Fruit fly (Drosophila melanogaster) whole organism, embryonic: ENCODE measurements around the gene CG5715.

Source experiments
- B-H1 ChIP-seq: fragments of 200-800 bp; sonication (Bioruptor generic); IDR thresholded peaks from 3 replicates; pipeline ENCODE4 v1.3.6; 2022; ENCODE audit warnings: missing biosample characterization, missing genetic modification characterization
- Bdp1 ChIP-seq: fragments of 200-800 bp; sonication (Bioruptor generic); optimal IDR thresholded peaks from 3 replicates; lab custom pipeline; 2016; ENCODE audit warnings: missing biosample characterization, missing genetic modification characterization
- CG11398 ChIP-seq: fragments of 200-800 bp; sonication (Bioruptor generic); optimal IDR thresholded peaks from 2 replicates; lab custom pipeline; 2016; ENCODE audit warnings: missing biosample characterization, missing genetic modification characterization
- CG1233 ChIP-seq: fragments of 200-800 bp; sonication (Bioruptor generic); optimal IDR thresholded peaks from 4 replicates; lab custom pipeline; 2018; ENCODE audit warnings: missing biosample characterization, mild to moderate bottlenecking, missing genetic modification characterization
- CG15479 ChIP-seq: fragments of 200-800 bp; sonication (Bioruptor generic); optimal IDR thresholded peaks from 3 replicates; lab custom pipeline; 2019; ENCODE audit warnings: missing biosample characterization, mild to moderate bottlenecking, missing genetic modification characterization, moderate library complexity
- CG17328 ChIP-seq: fragments of 200-800 bp; sonication (Bioruptor generic); IDR thresholded peaks from 2 replicates; pipeline ENCODE4 v1.3.6; 2022; ENCODE audit warnings: missing biosample characterization, missing genetic modification characterization
- CG2116 ChIP-seq: fragments of 200-800 bp; sonication (Bioruptor generic); optimal IDR thresholded peaks from 3 replicates; lab custom pipeline; 2018; ENCODE audit warnings: missing biosample characterization, mild to moderate bottlenecking, missing genetic modification characterization
- CG2678 ChIP-seq: fragments of 200-800 bp; sonication (Bioruptor generic); optimal IDR thresholded peaks from 3 replicates; lab custom pipeline; 2019; ENCODE audit warnings: missing biosample characterization, mild to moderate bottlenecking, missing genetic modification characterization, moderate library complexity
- CG30431 ChIP-seq: fragments of 200-800 bp; sonication (Bioruptor generic); optimal IDR thresholded peaks from 2 replicates; lab custom pipeline; 2017; ENCODE audit warnings: missing biosample characterization, missing genetic modification characterization
- CG31224 ChIP-seq: fragments of 200-800 bp; sonication (Bioruptor generic); IDR thresholded peaks from 2 replicates; pipeline ENCODE4 v1.3.6; 2022; ENCODE audit warnings: missing biosample characterization, missing genetic modification characterization
- CG31388 ChIP-seq: fragments of 200-800 bp; sonication (Bioruptor generic); optimal IDR thresholded peaks from 2 replicates; lab custom pipeline; 2016; ENCODE audit warnings: missing biosample characterization, missing genetic modification characterization
- CG3726 ChIP-seq: fragments of 200-800 bp; sonication (Bioruptor generic); IDR thresholded peaks from 3 replicates; pipeline ENCODE4, ENCODE4 v1.3.6; 2022; ENCODE audit warnings: missing biosample characterization, missing genetic modification characterization
- CG4404 ChIP-seq: fragments of 200-800 bp; sonication (Bioruptor generic); IDR thresholded peaks from 2 replicates; pipeline ENCODE4 v1.3.6; 2022; ENCODE audit warnings: missing biosample characterization, missing genetic modification characterization
- CG6854 ChIP-seq: fragments of 200-800 bp; sonication (Bioruptor generic); optimal IDR thresholded peaks from 3 replicates; lab custom pipeline; 2017; ENCODE audit warnings: missing biosample characterization, mild to moderate bottlenecking, missing genetic modification characterization
- CG7987 ChIP-seq: fragments of 200-800 bp; sonication (Bioruptor generic); optimal IDR thresholded peaks from 2 replicates; lab custom pipeline; 2018; ENCODE audit warnings: missing biosample characterization, mild to moderate bottlenecking, missing genetic modification characterization, moderate library complexity
- CG8089 ChIP-seq: fragments of 200-800 bp; sonication (Bioruptor generic); optimal IDR thresholded peaks from 3 replicates; lab custom pipeline; 2016; ENCODE audit warnings: missing biosample characterization, missing genetic modification characterization
- CG8281 ChIP-seq: fragments of 200-800 bp; sonication (Bioruptor generic); optimal IDR thresholded peaks from 2 replicates; lab custom pipeline; 2018; ENCODE audit warnings: missing biosample characterization, mild to moderate bottlenecking, missing genetic modification characterization, moderate library complexity
- CG9437 ChIP-seq: fragments of 200-800 bp; sonication (Bioruptor generic); optimal IDR thresholded peaks from 2 replicates; lab custom pipeline; 2018; ENCODE audit warnings: missing biosample characterization, mild to moderate bottlenecking, missing genetic modification characterization
- CG9609 ChIP-seq: fragments of 200-800 bp; sonication (Bioruptor generic); optimal IDR thresholded peaks from 3 replicates; lab custom pipeline; 2016; ENCODE audit warnings: missing biosample characterization, missing genetic modification characterization
- Camta ChIP-seq: fragments of 200-800 bp; sonication (Bioruptor generic); optimal IDR thresholded peaks from 2 replicates; lab custom pipeline; 2016; ENCODE audit warnings: missing biosample characterization, missing genetic modification characterization
- CrebB ChIP-seq: fragments of 200-800 bp; sonication (Bioruptor generic); optimal IDR thresholded peaks from 3 replicates; lab custom pipeline; 2018; ENCODE audit warnings: missing biosample characterization, mild to moderate bottlenecking, missing genetic modification characterization
- Dad ChIP-seq: fragments of 200-800 bp; sonication (Bioruptor generic); optimal IDR thresholded peaks from 3 replicates; lab custom pipeline; 2016; ENCODE audit warnings: missing biosample characterization, missing genetic modification characterization
- Dp ChIP-seq: fragments of 200-800 bp; sonication (Bioruptor generic); optimal IDR thresholded peaks from 2 replicates; lab custom pipeline; 2018; ENCODE audit warnings: missing biosample characterization, mild to moderate bottlenecking, missing genetic modification characterization, moderate library complexity
- Ets97D ChIP-seq: fragments of 200-800 bp; sonication (Bioruptor generic); optimal IDR thresholded peaks from 3 replicates; lab custom pipeline; 2016; ENCODE audit warnings: missing biosample characterization, missing genetic modification characterization
- Hr39 ChIP-seq: fragments of >200 bp; optimal IDR thresholded peaks from 2 replicates; lab custom pipeline; 2017
- Hr78 ChIP-seq, 2 experiments: fragments of 200-800 bp in 1 of 2; fragments of >200 bp in 1 of 2; sonication (Bioruptor generic) in 1 of 2; optimal IDR thresholded peaks; 2 replicates each; lab custom pipeline; 2017 to 2019; ENCODE audit warnings: missing biosample characterization in 2 of 2, missing genetic modification characterization in 2 of 2, mild to moderate bottlenecking in 1 of 2, moderate library complexity in 1 of 2
- Kr ChIP-seq: fragments of 200-800 bp; sonication (Bioruptor generic); optimal IDR thresholded peaks from 2 replicates; lab custom pipeline; 2017; ENCODE audit warnings: missing biosample characterization, mild to moderate bottlenecking, missing genetic modification characterization
- Mad ChIP-seq: fragments of 200-800 bp; sonication (Bioruptor generic); optimal IDR thresholded peaks from 2 replicates; lab custom pipeline; 2016; ENCODE audit warnings: missing biosample characterization, missing genetic modification characterization
- NC2β ChIP-seq: fragments of 200-800 bp; sonication (Bioruptor generic); optimal IDR thresholded peaks from 2 replicates; lab custom pipeline; 2016; ENCODE audit warnings: missing biosample characterization, missing genetic modification characterization
- NFAT ChIP-seq: fragments of 200-800 bp; sonication (Bioruptor generic); IDR thresholded peaks from 2 replicates; pipeline ENCODE4 v1.3.6; 2022; ENCODE audit warnings: missing biosample characterization, missing genetic modification characterization
- Nf-YA ChIP-seq: fragments of 200-800 bp; sonication (Bioruptor generic); IDR thresholded peaks from 2 replicates; pipeline ENCODE4 v1.3.6; 2022; ENCODE audit warnings: missing biosample characterization, missing genetic modification characterization
- Sox100B ChIP-seq: fragments of 200-800 bp; sonication (Bioruptor generic); optimal IDR thresholded peaks from 3 replicates; lab custom pipeline; 2018; ENCODE audit warnings: missing biosample characterization, mild to moderate bottlenecking, missing genetic modification characterization
- ab ChIP-seq: fragments of 200-800 bp; sonication (Bioruptor generic); optimal IDR thresholded peaks from 2 replicates; lab custom pipeline; 2016; ENCODE audit warnings: missing biosample characterization, missing genetic modification characterization
- br ChIP-seq: fragments of >200 bp; optimal IDR thresholded peaks from 2 replicates; lab custom pipeline; 2017
- chif ChIP-seq, 2 experiments: fragments of 200-800 bp; sonication (Bioruptor generic); optimal IDR thresholded peaks; 3 replicates each; lab custom pipeline; 2016; ENCODE audit warnings: missing biosample characterization in 2 of 2, missing genetic modification characterization in 2 of 2
- fd3F ChIP-seq: fragments of 200-800 bp; sonication (Bioruptor generic); optimal IDR thresholded peaks from 2 replicates; lab custom pipeline; 2018; ENCODE audit warnings: missing biosample characterization, mild to moderate bottlenecking, missing genetic modification characterization, moderate library complexity
- fru ChIP-seq: fragments of >200 bp; optimal IDR thresholded peaks from 2 replicates; lab custom pipeline; 2017
- fu2 ChIP-seq: fragments of 200-800 bp; sonication (Bioruptor generic); optimal IDR thresholded peaks from 2 replicates; lab custom pipeline; 2016; ENCODE audit warnings: missing biosample characterization, missing genetic modification characterization
- gce ChIP-seq: fragments of 200-800 bp; sonication (Bioruptor generic); IDR thresholded peaks from 3 replicates; pipeline ENCODE4 v1.3.6; 2022; ENCODE audit warnings: missing biosample characterization, missing genetic modification characterization
- gcm2 ChIP-seq: fragments of 200-800 bp; sonication (Bioruptor generic); optimal IDR thresholded peaks from 2 replicates; lab custom pipeline; 2016; ENCODE audit warnings: missing biosample characterization, missing genetic modification characterization
- ham ChIP-seq: fragments of 200-800 bp; sonication (Bioruptor generic); IDR thresholded peaks from 2 replicates; pipeline ENCODE4 v1.3.6; 2022; ENCODE audit warnings: missing biosample characterization, missing genetic modification characterization
- lmd ChIP-seq: fragments of 200-800 bp; sonication (Bioruptor generic); IDR thresholded peaks from 2 replicates; pipeline ENCODE4 v1.3.6; 2022; ENCODE audit warnings: missing biosample characterization, missing genetic modification characterization
- luna ChIP-seq: fragments of 200-800 bp; sonication (Bioruptor generic); optimal IDR thresholded peaks from 2 replicates; lab custom pipeline; 2016; ENCODE audit warnings: missing biosample characterization, missing genetic modification characterization
- nom ChIP-seq: fragments of 200-800 bp; sonication (Bioruptor generic); optimal IDR thresholded peaks from 2 replicates; lab custom pipeline; 2017; ENCODE audit warnings: missing biosample characterization, missing genetic modification characterization, mild to moderate bottlenecking, moderate library complexity, missing genetic modification reagents
- odd ChIP-seq: fragments of 200-800 bp; sonication (Bioruptor generic); optimal IDR thresholded peaks from 2 replicates; lab custom pipeline; 2017; ENCODE audit warnings: missing biosample characterization, mild to moderate bottlenecking, missing genetic modification characterization
- schlank ChIP-seq: fragments of 200-800 bp; sonication (Bioruptor generic); optimal IDR thresholded peaks from 2 replicates; lab custom pipeline; 2018; ENCODE audit warnings: missing biosample characterization, mild to moderate bottlenecking, missing genetic modification characterization
- sna ChIP-seq: fragments of 200-800 bp; sonication (Bioruptor generic); IDR thresholded peaks from 2 replicates; pipeline ENCODE4 v1.3.6; 2022; ENCODE audit warnings: missing biosample characterization, missing genetic modification characterization; ENCODE audit not compliant: partially characterized antibody
- trh ChIP-seq: fragments of 200-800 bp; sonication (Bioruptor generic); optimal IDR thresholded peaks from 2 replicates; lab custom pipeline; 2016; ENCODE audit warnings: missing biosample characterization, missing genetic modification characterization
- vfl ChIP-seq: fragments of 200-800 bp; sonication (Bioruptor generic); optimal IDR thresholded peaks from 2 replicates; lab custom pipeline; 2016; ENCODE audit warnings: missing biosample characterization, missing genetic modification characterization
- vnd ChIP-seq: fragments of 200-800 bp; sonication (Bioruptor generic); IDR thresholded peaks from 3 replicates; pipeline ENCODE4 v1.3.6; 2022; ENCODE audit warnings: missing biosample characterization, missing genetic modification characterization; ENCODE audit not compliant: partially characterized antibody
- vvl ChIP-seq: fragments of 200-800 bp; sonication (Bioruptor generic); IDR thresholded peaks from 2 replicates; pipeline ENCODE4 v1.3.6; 2022; ENCODE audit warnings: missing biosample characterization, missing genetic modification characterization
- zen ChIP-seq: fragments of 200-800 bp; sonication (Bioruptor generic); optimal IDR thresholded peaks from 3 replicates; lab custom pipeline; 2018; ENCODE audit warnings: missing biosample characterization, mild to moderate bottlenecking, missing genetic modification characterization, moderate library complexity

CG5715 gene

dm6 chr3R:24333182-24333808, 39.1 kb upstream of the CG5715 start, which contains the start of the genes Rrp5 and Dis3 (continued):
- TF ChIP-seq nom (no peak), CG3726 (GFP tag; lab: Robert Waterston, UW) (no peak), Dad (GFP tag; lab: Kevin White, UChicago) (peak; percentile 19), Ets97D (GFP tag; lab: Kevin White, UChicago) (peak; percentile 81), vfl (GFP tag; lab: Kevin White, UChicago) (no peak), Hr78 (GFP tag; optimal IDR thresholded peaks at IDR 0.05; lab: Kevin White, UChicago) (no peak), CG9609 (GFP tag; lab: Kevin White, UChicago) (peak; percentile 65), CG30431 (GFP tag; lab: Kevin White, UChicago) (no peak), CG1233 (GFP tag; lab: Kevin White, UChicago) (no peak), CG17328 (peak; percentile 46; the same call in 1 of the 2 replicates), CG31388 (GFP tag; lab: Kevin White, UChicago) (no peak), CG8281 (tag; lab: Kevin White, UChicago) (no peak), B-H1 (GFP tag; lab: Robert Waterston, UW) (no peak), CrebB (no peak), lmd (GFP tag; lab: Robert Waterston, UW) (peak; percentile 56), gcm2 (GFP tag; lab: Kevin White, UChicago) (no peak), CG15479 (GFP tag; lab: Kevin White, UChicago) (no peak), Bdp1 (GFP tag; lab: Kevin White, UChicago) (peak; percentile 38), CG31224 (no peak), CG8089 (GFP tag; lab: Kevin White, UChicago) (peak; percentile 7), sna (GFP tag; lab: Robert Waterston, UW) (0 out of 2 replicates have a peak, but pooled peaks have one; percentile 30), schlank (tag; lab: Kevin White, UChicago) (no peak), Nf-YA (GFP tag; lab: Robert Waterston, UW) (no peak), Sox100B (no peak), trh (GFP tag; lab: Kevin White, UChicago) (no peak), Kr (GFP tag; lab: Kevin White, UChicago) (no peak), Hr39 (lab: Kevin White, UChicago) (no peak), zen (tag; lab: Kevin White, UChicago) (no peak), odd (GFP tag; lab: Kevin White, UChicago) (no peak), ab (no peak), ham (GFP tag; lab: Robert Waterston, UW) (no peak), CG2678 (tag; lab: Kevin White, UChicago) (no peak), chif (GFP tag; optimal IDR thresholded peaks at IDR 0.05; lab: Kevin White, UChicago) (peak in 1 of 2 experiments; percentile 24), Mad (peak; percentile 36), fu2 (GFP tag; lab: Kevin White, UChicago) (peak; percentile 38), CG4404 (GFP tag; lab: Robert Waterston, UW) (no peak), Camta (GFP tag; lab: Kevin White, UChicago) (no peak), CG9437 (GFP tag; lab: Kevin White, UChicago) (no peak), vnd (0 out of 3 replicates have a peak, but pooled peaks have one; percentile 26), CG11398 (no peak), gce (GFP tag; lab: Robert Waterston, UW) (no peak), Dp (GFP tag; lab: Kevin White, UChicago) (peak; percentile 64), fd3F (no peak), CG2116 (GFP tag; lab: Kevin White, UChicago) (peak; percentile 52), NFAT (GFP tag; lab: Robert Waterston, UW) (peak; percentile 79), br (lab: Kevin White, UChicago) (no peak), CG6854 (no peak), vvl (peak; percentile 78), CG7987 (GFP tag; lab: Kevin White, UChicago) (peak; percentile 26), luna (GFP tag; lab: Kevin White, UChicago) (no peak), fru (lab: Kevin White, UChicago) (no peak), NC2β (GFP tag; lab: Kevin White, UChicago) (peak; percentile 59)
